Worm (Caenorhabditis elegans) whole organism, late embryonic: ENCODE results near the gene K02E7.10.
"Not testable (repeated sequence)": the region's sequence is repeated elsewhere in the genome, so short reads cannot be mapped to it uniquely, and the experiment has no call there.

Source experiments
- ahr-1 ChIP-seq: sonication (generic microtip); optimal IDR thresholded peaks from 2 replicates; lab custom pipeline; 2016; ENCODE audit warnings: missing genetic modification characterization, missing compliant biosample characterization
- ceh-24 ChIP-seq: sonication (generic microtip); optimal IDR thresholded peaks from 2 replicates; lab custom pipeline; 2016; ENCODE audit warnings: mild to moderate bottlenecking, missing genetic modification characterization, missing compliant biosample characterization
- eyg-1 ChIP-seq: sonication (generic microtip); optimal IDR thresholded peaks from 2 replicates; lab custom pipeline; 2016; ENCODE audit warnings: missing genotype, missing genetic modification characterization, missing compliant biosample characterization
- madf-2 ChIP-seq: sonication (generic microtip); optimal IDR thresholded peaks from 2 replicates; lab custom pipeline; 2017; ENCODE audit warnings: missing genetic modification characterization, missing compliant biosample characterization
- pag-3 ChIP-seq: sonication (generic microtip); optimal IDR thresholded peaks from 2 replicates; lab custom pipeline; 2016; ENCODE audit warnings: missing compliant biosample characterization, missing genetic modification characterization, borderline replicate concordance
- syd-9 ChIP-seq: sonication (generic microtip); optimal IDR thresholded peaks from 2 replicates; lab custom pipeline; 2016; ENCODE audit warnings: mild to moderate bottlenecking, missing genetic modification characterization, moderate library complexity, missing compliant biosample characterization
- tbx-7 ChIP-seq: sonication (generic microtip); optimal IDR thresholded peaks from 2 replicates; lab custom pipeline; 2016; ENCODE audit warnings: missing genotype, missing genetic modification characterization, missing compliant biosample characterization

DNA sequence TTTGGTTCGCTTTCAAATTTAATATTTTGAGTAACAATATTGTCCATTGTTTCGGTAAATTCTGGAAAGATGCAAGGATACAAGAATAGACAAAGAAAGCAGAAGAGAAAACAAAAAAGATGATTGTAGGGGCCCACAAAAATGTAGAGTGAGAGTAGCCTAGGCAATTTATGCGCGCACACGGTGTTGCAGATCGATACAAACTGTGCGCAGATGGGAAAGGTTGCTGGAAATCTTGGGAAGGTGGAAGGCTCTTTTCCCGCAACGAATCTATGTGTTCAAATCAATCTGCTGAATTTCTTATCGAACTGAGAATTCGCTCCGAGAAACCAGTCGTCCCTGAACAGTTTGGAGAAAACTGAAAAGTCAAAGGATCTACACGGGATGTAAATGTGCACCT is 6.1 kb downstream of the K02E7.10 start, which contains the start of gene btb-10:
- TF ChIP-seq madf-2 (tag; lab: Kevin White, UChicago); syd-9; ahr-1 (tag; lab: Kevin White, UChicago); tbx-7 (tag; lab: Kevin White, UChicago); eyg-1 (tag; lab: Kevin White, UChicago); pag-3 (tag; lab: Kevin White, UChicago); ceh-24 (tag; lab: Kevin White, UChicago): not testable (repeated sequence)
